Fruit fly (Drosophila melanogaster) whole organism: ENCODE data around the gene Tbc1d22.

Source experiments
- CG8478 ChIP-seq: fragments of >200 bp; optimal IDR thresholded peaks from 2 replicates; lab custom pipeline; 2018; ENCODE audit warnings: inconsistent platforms
- Dll ChIP-seq: fragments of >200 bp; optimal IDR thresholded peaks from 2 replicates; lab custom pipeline; 2017
- EcR ChIP-seq, 2 experiments: fragments of >200 bp; optimal IDR thresholded peaks; 2 replicates each; lab custom pipeline; 2017; ENCODE audit warnings: missing biosample characterization in 2 of 2, missing genetic modification characterization in 2 of 2, missing genetic modification reagents in 2 of 2
- pan ChIP-seq: fragments of >200 bp; optimal IDR thresholded peaks from 2 replicates; lab custom pipeline; 2017
- psq ChIP-seq: fragments of >200 bp; optimal IDR thresholded peaks from 2 replicates; lab custom pipeline; 2017
- usp ChIP-seq: fragments of >200 bp; optimal IDR thresholded peaks from 2 replicates; lab custom pipeline; 2017; ENCODE audit warnings: missing biosample characterization, missing genetic modification characterization, mixed read lengths

DNA sequence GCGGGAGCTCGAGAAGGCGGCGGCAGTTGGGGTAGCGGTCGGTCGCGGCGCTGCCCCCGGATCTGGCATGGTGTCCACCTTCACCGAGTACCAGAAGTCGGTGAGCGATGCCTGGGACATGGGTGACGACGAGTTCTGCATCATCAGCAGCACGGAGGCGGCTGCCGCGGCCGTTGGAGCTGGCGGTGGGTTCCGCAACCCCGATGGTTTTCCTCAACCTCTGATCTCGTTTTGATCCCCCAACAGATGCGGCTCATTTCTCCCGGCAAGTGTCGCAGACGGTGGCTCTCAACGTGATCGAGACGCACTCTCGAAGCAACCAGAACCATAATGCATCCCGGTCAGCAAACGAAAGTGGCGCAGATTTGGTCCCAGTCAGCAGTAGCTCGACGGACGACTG is 478 bp downstream of the Tbc1d22 start:
- TF ChIP-seq usp (GFP tag; lab: Kevin White, UChicago), result no peak
- no peak for TF ChIP-seq psq (lab: Kevin White, UChicago)
- no peak for TF ChIP-seq EcR (GFP tag; optimal IDR thresholded peaks at IDR 0.05; lab: Kevin White, UChicago)
- no peak for TF ChIP-seq CG8478
- no peak for TF ChIP-seq Dll (lab: Kevin White, UChicago)
- TF ChIP-seq pan (lab: Kevin White, UChicago), result no peak
